Worm (Caenorhabditis elegans): ENCODE measurements around the gene R12B2.13.

Gene R12B2.13

DNA sequence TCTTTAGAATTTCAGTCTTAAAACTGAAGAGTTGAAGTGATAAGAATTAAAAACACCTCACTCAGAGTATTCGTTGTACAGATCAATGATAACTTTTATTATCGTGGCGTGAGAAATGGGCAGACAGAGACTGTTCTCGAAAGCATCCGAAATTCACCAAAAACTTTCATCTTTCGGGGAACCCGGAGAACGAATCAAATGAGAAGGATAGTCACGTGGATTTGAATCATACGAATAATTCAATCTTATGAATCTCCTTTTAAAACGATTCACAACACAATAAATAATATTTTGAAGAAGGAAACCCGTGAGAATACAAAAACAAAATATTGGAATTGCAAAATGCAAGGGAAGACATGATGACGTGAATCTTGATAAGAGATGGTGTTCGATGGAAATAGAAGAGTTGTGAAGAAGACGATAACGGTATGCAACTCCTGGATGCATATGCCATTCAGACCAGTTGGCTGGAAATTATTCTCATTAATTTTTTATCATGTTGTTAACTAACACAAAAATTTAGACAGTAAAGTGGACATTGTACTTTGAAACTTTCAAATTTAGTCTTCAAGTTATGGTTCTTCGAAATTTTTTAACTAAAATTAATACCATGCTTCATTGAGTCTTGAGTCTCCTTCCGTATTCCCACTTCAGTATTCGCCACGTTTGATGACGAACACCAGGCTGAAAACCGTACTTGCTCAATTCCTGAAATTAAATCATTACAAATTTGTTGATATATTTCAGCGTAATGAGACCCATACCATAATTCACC is 43.8 kb upstream of the R12B2.13 start:
- TF ChIP-seq ceh-48 (tag; optimal IDR thresholded peaks at IDR 0.05) (no peak), pha-2 (tag; optimal IDR thresholded peaks at IDR 0.05) (no peak), dmd-4 (tag; optimal IDR thresholded peaks at IDR 0.05; ENCODE audit: borderline replicate concordance) (no peak), elt-2 (tag; optimal IDR thresholded peaks at IDR 0.05) (peak; percentile 13), pha-4 (tag; optimal IDR thresholded peaks at IDR 0.05) (no peak), unc-42 (tag; optimal IDR thresholded peaks at IDR 0.05) (no peak), pros-1 (tag; optimal IDR thresholded peaks at IDR 0.05) (no peak), dve-1 (tag; optimal IDR thresholded peaks at IDR 0.05) (no peak)

DNA sequence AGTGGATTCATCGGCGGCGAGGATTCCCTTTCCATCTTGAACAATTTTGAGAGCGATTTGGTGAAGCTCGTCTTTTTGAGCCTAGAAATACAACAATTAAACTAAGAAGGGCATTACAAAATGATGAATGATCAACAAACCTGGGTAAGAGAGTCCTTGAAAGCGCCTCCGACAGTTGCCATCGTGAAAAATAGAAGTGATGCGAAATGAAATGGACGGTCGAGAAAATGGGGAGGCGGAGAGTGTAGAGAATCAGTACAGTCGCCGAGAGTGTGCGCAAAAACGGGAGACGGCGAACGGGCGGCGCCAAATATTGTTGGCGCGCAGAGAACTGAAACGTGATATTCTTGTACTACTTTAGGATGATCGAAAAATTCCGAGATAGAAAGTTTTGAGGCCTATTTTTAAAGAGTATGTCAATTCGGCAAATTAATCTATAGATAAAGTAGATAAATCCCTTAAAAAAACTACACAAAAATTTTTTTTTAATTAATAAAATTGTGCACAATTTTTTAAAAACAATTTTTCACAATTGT is 42.9 kb upstream of the R12B2.13 start, which contains the start of gene aldo-2:
Gene aldo-2, minus strand, starts transcription at position 486 of the 536 bp plus-strand sequence.
- no peak for TF ChIP-seq pag-3 (tag; optimal IDR thresholded peaks at IDR 0.05; ENCODE audit: borderline replicate concordance)
- no peak for TF ChIP-seq ref-2 (tag; optimal IDR thresholded peaks at IDR 0.05)
- no peak for TF ChIP-seq nhr-11 (tag; optimal IDR thresholded peaks at IDR 0.05)
- TF ChIP-seq ceh-48 (tag; optimal IDR thresholded peaks at IDR 0.05): no peak

- TF ChIP-seq sox-2 (GFP tag; IDR thresholded peaks at IDR 0.05): no peak
- no peak for TF ChIP-seq ceh-9 (tag; optimal IDR thresholded peaks at IDR 0.05)
- peak; percentile 74 for TF ChIP-seq elt-2 (tag; optimal IDR thresholded peaks at IDR 0.05)
Measured at ce11 chrIII:5875705-5876104, 42.4 kb upstream of the R12B2.13 start.

- TF ChIP-seq hlh-13 (GFP tag; optimal IDR thresholded peaks at IDR 0.05) (no peak), pha-2 (tag; optimal IDR thresholded peaks at IDR 0.05) (no peak), Y22D7AL.16 (tag; optimal IDR thresholded peaks at IDR 0.05) (no peak), fkh-10 (GFP tag; optimal IDR thresholded peaks at IDR 0.05) (no peak), mec-3 (tag; optimal IDR thresholded peaks at IDR 0.05; ENCODE audit: borderline replicate concordance) (no peak), rnt-1 (tag; optimal IDR thresholded peaks at IDR 0.05) (no peak), tbx-7 (tag; optimal IDR thresholded peaks at IDR 0.05) (no peak), ama-1 (optimal IDR thresholded peaks at IDR 0.05) (no peak), nhr-232 (tag; optimal IDR thresholded peaks at IDR 0.05) (no peak), pros-1 (tag; optimal IDR thresholded peaks at IDR 0.05) (no peak), hlh-15 (tag; optimal IDR thresholded peaks at IDR 0.05) (no peak)
Measured at ce11 chrIII:5875418-5875702, 42.1 kb upstream of the R12B2.13 start.

DNA sequence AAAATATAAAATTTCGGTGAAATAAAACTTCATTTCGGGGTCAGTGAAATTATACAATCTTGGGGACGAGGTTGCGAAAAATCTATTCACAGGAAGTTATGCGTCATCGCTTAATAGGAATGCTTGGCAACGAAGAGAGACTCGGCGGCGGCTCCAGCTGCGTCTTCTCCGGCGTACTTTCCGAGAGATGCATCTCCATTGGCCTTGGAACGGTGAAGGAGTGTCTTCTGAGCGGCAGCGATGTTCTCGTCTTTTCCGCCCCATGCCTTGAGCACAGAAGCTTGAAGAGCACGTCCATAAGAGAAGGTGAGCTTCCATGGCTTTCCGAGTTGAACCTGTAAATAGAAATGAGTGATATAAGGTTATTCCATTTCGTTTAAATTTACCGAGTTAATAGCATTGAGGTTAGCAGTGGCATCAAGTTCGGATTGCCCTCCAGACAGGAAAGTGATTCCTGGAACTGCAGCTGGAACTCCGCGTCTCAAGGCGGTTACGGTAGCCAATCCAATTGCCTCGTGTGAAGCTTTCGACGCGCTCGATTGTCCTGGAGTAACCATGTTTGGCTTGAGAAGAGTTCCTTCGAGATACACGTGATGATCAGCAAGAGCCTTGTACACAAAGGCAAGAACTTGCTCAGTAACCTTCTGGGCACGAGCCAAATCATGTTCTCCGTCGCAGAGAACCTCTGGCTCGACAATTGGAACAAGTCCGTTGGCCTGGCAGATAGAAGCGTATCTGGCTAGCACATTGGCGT is 41.6 kb upstream of the R12B2.13 start:
- no peak for TF ChIP-seq ceh-48 (tag; optimal IDR thresholded peaks at IDR 0.05)

DNA sequence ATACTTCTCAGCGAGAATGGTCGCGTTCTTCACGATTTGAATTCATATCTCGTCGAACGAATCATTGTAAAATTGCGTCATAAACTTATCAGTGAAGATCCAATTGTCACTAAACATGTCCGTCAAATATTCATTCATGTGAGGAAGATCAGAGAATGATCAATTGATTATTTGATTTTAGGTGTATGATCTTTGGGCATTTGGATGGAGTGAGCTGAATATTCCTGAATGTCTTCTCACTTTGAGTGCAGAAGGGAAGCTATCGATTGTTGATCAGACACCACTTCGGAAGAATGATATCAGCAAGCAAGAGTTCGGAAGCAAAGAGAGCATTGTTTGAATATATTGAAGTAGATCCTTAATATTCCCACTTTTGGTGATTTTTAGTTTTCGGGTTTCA is 41.0 kb upstream of the R12B2.13 start:
- TF ChIP-seq unc-55 (GFP tag; optimal IDR thresholded peaks at IDR 0.05) (peak; percentile 59), pqm-1 (tag; optimal IDR thresholded peaks at IDR 0.05) (no peak)

DNA sequence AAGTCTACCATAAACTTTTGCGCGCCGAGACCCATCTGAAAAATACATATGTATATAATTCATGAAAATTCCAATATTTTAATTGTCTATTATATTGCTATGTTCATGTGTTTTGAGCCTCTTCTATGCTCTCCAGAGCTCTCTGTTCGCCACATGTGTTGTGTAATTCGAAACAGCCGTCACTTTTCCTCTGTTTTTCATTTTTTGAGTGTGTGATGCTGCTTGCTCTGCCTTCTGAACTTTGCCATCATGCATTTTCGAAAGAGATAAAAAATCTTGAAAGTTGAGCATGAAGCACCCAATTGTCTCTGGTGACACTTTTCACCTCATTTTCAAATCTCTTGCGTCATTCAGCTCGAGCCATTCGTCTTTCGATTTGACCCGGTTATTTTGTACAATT is 39.0 kb upstream of the R12B2.13 start:
- TF ChIP-seq hlh-8 (tag; optimal IDR thresholded peaks at IDR 0.05) (peak; percentile 36), unc-86 (tag; optimal IDR thresholded peaks at IDR 0.05) (no peak)

ce11 chrIII:5871760-5872159 is 38.5 kb upstream of the R12B2.13 start, which contains the start of the genes F01F1.11 and F01F1.3:
Gene F01F1.11, minus strand, starts transcription at chrIII:5871877.
Gene F01F1.3, plus strand, starts transcription at chrIII:5871938.
- TF ChIP-seq madf-2 (tag; optimal IDR thresholded peaks at IDR 0.05) (no peak), C38D4.7 (GFP tag; optimal IDR thresholded peaks at IDR 0.05) (no peak), ceh-30 (tag; optimal IDR thresholded peaks at IDR 0.05) (no peak), ttx-3 (tag; optimal IDR thresholded peaks at IDR 0.05) (no peak), zip-5 (tag; optimal IDR thresholded peaks at IDR 0.05) (peak; percentile 38), nhr-11 (tag; optimal IDR thresholded peaks at IDR 0.05) (no peak), unc-3 (GFP tag; conservative IDR thresholded peaks at IDR 0.05) (no peak), unc-3 (tag; optimal IDR thresholded peaks at IDR 0.05) (no peak), unc-42 (tag; optimal IDR thresholded peaks at IDR 0.05) (peak; percentile 50), elt-2 (tag; optimal IDR thresholded peaks at IDR 0.05) (peak; percentile 38), nhr-232 (tag; optimal IDR thresholded peaks at IDR 0.05) (no peak), Y22D7AL.16 (tag; optimal IDR thresholded peaks at IDR 0.05) (no peak), fax-1 (tag; optimal IDR thresholded peaks at IDR 0.05) (peak; percentile 53), eyg-1 (tag; optimal IDR thresholded peaks at IDR 0.05) (no peak), ztf-16 (tag; optimal IDR thresholded peaks at IDR 0.05) (no peak), odd-2 (tag; optimal IDR thresholded peaks at IDR 0.05) (no peak), tbx-2 (tag; optimal IDR thresholded peaks at IDR 0.05) (peak; percentile 85)

Data from whole organism, late embryonic.